Fruit fly (Drosophila melanogaster) whole organism, embryonic: ENCODE measurements around the gene CG34357.

ENCODE experiments used
- Aef1 ChIP-seq: fragments of 200-800 bp; sonication (Bioruptor generic); IDR thresholded peaks from 3 replicates; pipeline ENCODE4 v1.3.6; 2022; ENCODE audit warnings: missing biosample characterization, missing genetic modification characterization
- Asciz ChIP-seq: fragments of 200-800 bp; sonication (Bioruptor generic); optimal IDR thresholded peaks from 2 replicates; lab custom pipeline; 2017; ENCODE audit warnings: missing biosample characterization, mild to moderate bottlenecking, missing genetic modification characterization, missing genetic modification reagents
- Atf-2 ChIP-seq: fragments of 200-800 bp; sonication (Bioruptor generic); optimal IDR thresholded peaks from 2 replicates; lab custom pipeline; 2016; ENCODE audit warnings: missing biosample characterization, missing genetic modification characterization
- CG10431 ChIP-seq: fragments of 200-800 bp; sonication (Bioruptor generic); optimal IDR thresholded peaks from 3 replicates; lab custom pipeline; 2018; ENCODE audit warnings: missing biosample characterization, mild to moderate bottlenecking, missing genetic modification characterization
- CG10462 ChIP-seq: fragments of 200-800 bp; sonication (Bioruptor generic); optimal IDR thresholded peaks from 2 replicates; lab custom pipeline; 2016; ENCODE audit warnings: missing biosample characterization, missing genetic modification characterization
- CG11085 ChIP-seq: fragments of 200-800 bp; sonication (Bioruptor generic); IDR thresholded peaks from 2 replicates; pipeline ENCODE4 v1.3.6; 2022; ENCODE audit warnings: missing biosample characterization, missing genetic modification characterization
- CG12104 ChIP-seq: fragments of 200-800 bp; sonication (Bioruptor generic); optimal IDR thresholded peaks from 3 replicates; lab custom pipeline; 2016; ENCODE audit warnings: missing biosample characterization, missing genetic modification characterization
- CG12942 ChIP-seq: fragments of 200-800 bp; sonication (Bioruptor generic); optimal IDR thresholded peaks from 3 replicates; lab custom pipeline; 2016; ENCODE audit warnings: missing biosample characterization, missing genetic modification characterization
- CG13287 ChIP-seq: fragments of 200-800 bp; sonication (Bioruptor generic); IDR thresholded peaks from 2 replicates; pipeline ENCODE4 v1.3.6; 2022; ENCODE audit warnings: missing biosample characterization, missing genetic modification characterization; ENCODE audit not compliant: partially characterized antibody
- CG17612 ChIP-seq: fragments of 200-800 bp; sonication (Bioruptor generic); IDR thresholded peaks from 2 replicates; pipeline ENCODE4 v1.3.6; 2022; ENCODE audit warnings: missing biosample characterization, missing genetic modification characterization
- CG18262 ChIP-seq: fragments of 200-800 bp; optimal IDR thresholded peaks from 3 replicates; lab custom pipeline; 2019; ENCODE audit warnings: missing biosample characterization, mild to moderate bottlenecking, missing genetic modification characterization, moderate library complexity
- CG2199 ChIP-seq: fragments of 200-800 bp; sonication (Bioruptor generic); IDR thresholded peaks from 3 replicates; pipeline ENCODE4 v1.3.6; 2022; ENCODE audit warnings: missing biosample characterization, missing genetic modification characterization
- CG2202 ChIP-seq: fragments of 200-800 bp; sonication (Bioruptor generic); optimal IDR thresholded peaks from 2 replicates; lab custom pipeline; 2018; ENCODE audit warnings: missing biosample characterization, mild to moderate bottlenecking, missing genetic modification characterization
- CG2712 ChIP-seq: fragments of 200-800 bp; optimal IDR thresholded peaks from 3 replicates; lab custom pipeline; 2019; ENCODE audit warnings: missing biosample characterization, mild to moderate bottlenecking, missing genetic modification characterization, moderate library complexity
- CG2875 ChIP-seq: fragments of 200-800 bp; sonication (Bioruptor generic); optimal IDR thresholded peaks from 2 replicates; lab custom pipeline; 2017; ENCODE audit warnings: missing biosample characterization, mild to moderate bottlenecking, missing genetic modification characterization, missing genetic modification reagents
- CG2889 ChIP-seq: fragments of 200-800 bp; sonication (Bioruptor generic); IDR thresholded peaks from 3 replicates; pipeline ENCODE4 v1.3.6; 2022; ENCODE audit warnings: missing biosample characterization, missing genetic modification characterization
- CG31441 ChIP-seq: fragments of 200-800 bp; sonication (Bioruptor generic); IDR thresholded peaks from 2 replicates; pipeline ENCODE4 v1.3.6; 2022; ENCODE audit warnings: missing biosample characterization, missing genetic modification characterization
- CG3163 ChIP-seq: fragments of 200-800 bp; sonication (Bioruptor generic); optimal IDR thresholded peaks from 3 replicates; lab custom pipeline; 2016; ENCODE audit warnings: missing biosample characterization, missing genetic modification characterization
- CG3281 ChIP-seq: fragments of 200-800 bp; sonication (Bioruptor generic); optimal IDR thresholded peaks from 3 replicates; lab custom pipeline; 2017; ENCODE audit warnings: missing biosample characterization, mild to moderate bottlenecking, missing genetic modification characterization
- CG3838 ChIP-seq: fragments of 200-800 bp; sonication (Bioruptor generic); optimal IDR thresholded peaks from 3 replicates; lab custom pipeline; 2016; ENCODE audit warnings: missing biosample characterization, missing genetic modification characterization
- CG4820 ChIP-seq: fragments of 200-800 bp; sonication (Bioruptor generic); optimal IDR thresholded peaks from 3 replicates; lab custom pipeline; 2016; ENCODE audit warnings: missing biosample characterization, missing genetic modification characterization
- CG6765 ChIP-seq: fragments of 200-800 bp; sonication (Bioruptor generic); optimal IDR thresholded peaks from 3 replicates; lab custom pipeline; 2017; ENCODE audit warnings: missing biosample characterization, mild to moderate bottlenecking, missing genetic modification characterization
- CG9215 ChIP-seq: fragments of 200-800 bp; sonication (Bioruptor generic); IDR thresholded peaks from 2 replicates; pipeline ENCODE4 v1.3.6; 2022; ENCODE audit warnings: missing biosample characterization, missing genetic modification characterization
- CoRest ChIP-seq: fragments of 200-800 bp; sonication (Bioruptor generic); optimal IDR thresholded peaks from 3 replicates; lab custom pipeline; 2018; ENCODE audit warnings: missing biosample characterization, mild to moderate bottlenecking, missing genetic modification characterization, moderate library complexity
- CrebB ChIP-seq: fragments of 200-800 bp; sonication (Bioruptor generic); optimal IDR thresholded peaks from 3 replicates; lab custom pipeline; 2018; ENCODE audit warnings: missing biosample characterization, mild to moderate bottlenecking, missing genetic modification characterization
- Dip3 ChIP-seq: fragments of 200-800 bp; sonication (Bioruptor generic); optimal IDR thresholded peaks from 3 replicates; lab custom pipeline; 2016; ENCODE audit warnings: missing biosample characterization, missing genetic modification characterization
- ERR ChIP-seq: fragments of 200-800 bp; sonication (Bioruptor generic); optimal IDR thresholded peaks from 2 replicates; lab custom pipeline; 2016; ENCODE audit warnings: missing biosample characterization, missing genetic modification characterization
- Mad ChIP-seq: fragments of 200-800 bp; sonication (Bioruptor generic); optimal IDR thresholded peaks from 2 replicates; lab custom pipeline; 2016; ENCODE audit warnings: missing biosample characterization, missing genetic modification characterization
- NK7.1 ChIP-seq: fragments of 200-800 bp; sonication (Bioruptor generic); optimal IDR thresholded peaks from 3 replicates; lab custom pipeline; 2016; ENCODE audit warnings: missing biosample characterization, missing genetic modification characterization
- Rfx ChIP-seq: fragments of 200-800 bp; sonication (Bioruptor generic); IDR thresholded peaks from 2 replicates; pipeline ENCODE4 v1.3.6; 2022; ENCODE audit warnings: missing biosample characterization, missing genetic modification characterization
- Vsx1 ChIP-seq: fragments of 200-800 bp; sonication (Bioruptor generic); optimal IDR thresholded peaks from 2 replicates; lab custom pipeline; 2017; ENCODE audit warnings: missing biosample characterization, mild to moderate bottlenecking, missing genetic modification characterization, missing genetic modification reagents
- bowl ChIP-seq: fragments of 200-800 bp; sonication (Bioruptor generic); IDR thresholded peaks from 2 replicates; pipeline ENCODE4 v1.3.6; 2022; ENCODE audit warnings: missing biosample characterization, missing genetic modification characterization
- croc ChIP-seq: fragments of 200-800 bp; sonication (Bioruptor generic); conservative IDR thresholded peaks from 3 replicates; pipeline ENCODE4 v1.3.6; 2022; ENCODE audit warnings: missing biosample characterization, missing genetic modification characterization
- crol ChIP-seq: fragments of 200-800 bp; sonication (Bioruptor generic); IDR thresholded peaks from 2 replicates; pipeline ENCODE4 v1.3.6; 2022; ENCODE audit warnings: missing biosample characterization, missing genetic modification characterization
- cwo ChIP-seq: fragments of 200-800 bp; sonication (Bioruptor generic); optimal IDR thresholded peaks from 3 replicates; lab custom pipeline; 2017; ENCODE audit warnings: missing biosample characterization, missing genetic modification characterization, mild to moderate bottlenecking, moderate library complexity, missing genetic modification reagents
- fd102C ChIP-seq: fragments of 200-800 bp; sonication (Bioruptor generic); optimal IDR thresholded peaks from 2 replicates; lab custom pipeline; 2018; ENCODE audit warnings: missing biosample characterization, mild to moderate bottlenecking, missing genetic modification characterization, moderate library complexity
- h ChIP-seq: fragments of >200 bp; optimal IDR thresholded peaks from 2 replicates; lab custom pipeline; 2017
- ham ChIP-seq: fragments of 200-800 bp; sonication (Bioruptor generic); IDR thresholded peaks from 2 replicates; pipeline ENCODE4 v1.3.6; 2022; ENCODE audit warnings: missing biosample characterization, missing genetic modification characterization
- hth ChIP-seq: fragments of >200 bp; optimal IDR thresholded peaks from 2 replicates; lab custom pipeline; 2017; ENCODE audit warnings: inconsistent platforms
- ken ChIP-seq: fragments of 200-800 bp; sonication (Bioruptor generic); IDR thresholded peaks from 3 replicates; pipeline ENCODE4 v1.3.6; 2022; ENCODE audit warnings: missing biosample characterization, missing genetic modification characterization
- lola ChIP-seq, 3 experiments: fragments of >200 bp in 2 of 3; fragments of 200-800 bp in 1 of 3; sonication (Bioruptor generic) in 1 of 3; optimal IDR thresholded peaks; 2 replicates each; lab custom pipeline; 2017 to 2019; ENCODE audit warnings: missing biosample characterization in 3 of 3, missing genetic modification characterization in 3 of 3, mild to moderate bottlenecking in 1 of 3, moderate library complexity in 1 of 3
- mld ChIP-seq: fragments of 200-800 bp; sonication (Bioruptor generic); IDR thresholded peaks from 3 replicates; pipeline ENCODE4 v1.3.6; 2022; ENCODE audit warnings: missing biosample characterization, missing genetic modification characterization; ENCODE audit not compliant: partially characterized antibody
- pb ChIP-seq: fragments of 200-800 bp; sonication (Bioruptor generic); optimal IDR thresholded peaks from 3 replicates; lab custom pipeline; 2016; ENCODE audit warnings: missing biosample characterization, missing genetic modification characterization
- prd ChIP-seq, 3 experiments: fragments of >200 bp in 2 of 3; fragments of 200-800 bp in 1 of 3; sonication (Bioruptor generic) in 1 of 3; optimal IDR thresholded peaks in 2 of 3; IDR thresholded peaks in 1 of 3; 2 replicates in 2 of 3; 3 replicates in 1 of 3; pipeline versions ENCODE4 v1.3.6 to Lab custom; 2017 to 2022; ENCODE audit warnings: missing biosample characterization in 1 of 3, missing genetic modification characterization in 1 of 3
- ranshi ChIP-seq: fragments of 200-800 bp; sonication (Bioruptor generic); IDR thresholded peaks from 2 replicates; pipeline ENCODE4 v1.3.6; 2022; ENCODE audit warnings: missing biosample characterization, missing genetic modification characterization
- sens-2 ChIP-seq: fragments of 200-800 bp; sonication (Bioruptor generic); IDR thresholded peaks from 2 replicates; pipeline ENCODE4 v1.3.6; 2022; ENCODE audit warnings: missing biosample characterization, missing genetic modification characterization
- slou ChIP-seq: fragments of 200-800 bp; sonication (Bioruptor generic); optimal IDR thresholded peaks from 3 replicates; lab custom pipeline; 2016; ENCODE audit warnings: missing biosample characterization, missing genetic modification characterization
- tx ChIP-seq: fragments of 200-800 bp; sonication (Bioruptor generic); optimal IDR thresholded peaks from 2 replicates; lab custom pipeline; 2016; ENCODE audit warnings: missing biosample characterization, missing genetic modification characterization
- wor ChIP-seq: fragments of 200-800 bp; sonication (Bioruptor generic); IDR thresholded peaks from 2 replicates; pipeline ENCODE4 v1.3.6; 2022; ENCODE audit warnings: missing biosample characterization, missing genetic modification characterization

The CG34357 gene

dm6 chr3R:4478220-4479037 lies 79.4 kb downstream of the CG34357 start (continued):
- TF ChIP-seq CG6765 (GFP tag; lab: Kevin White, UChicago): peak; percentile 81
- peak; percentile 97 for TF ChIP-seq crol (GFP tag; lab: Robert Waterston, UW)
- peak; percentile 99 for TF ChIP-seq CG3163 (GFP tag; lab: Kevin White, UChicago)
- peak; percentile 36; the same call in 1 of the 2 replicates for TF ChIP-seq wor (GFP tag; lab: Robert Waterston, UW)
- TF ChIP-seq prd (optimal IDR thresholded peaks at IDR 0.05; lab: Kevin White, UChicago): no peak
- peak; percentile 89 for TF ChIP-seq prd (GFP tag; IDR thresholded peaks at IDR 0.05; lab: Robert Waterston, UW)
- peak; percentile 81 for TF ChIP-seq pb (GFP tag; lab: Kevin White, UChicago)
- TF ChIP-seq CG13287 (GFP tag; lab: Robert Waterston, UW): peak; percentile 24; the same call in 1 of the 2 replicates
- TF ChIP-seq CG2875 (GFP tag; lab: Kevin White, UChicago): peak; percentile 76
- no peak for TF ChIP-seq mld (GFP tag; lab: Robert Waterston, UW)
- TF ChIP-seq sens-2 (GFP tag; lab: Robert Waterston, UW): peak; percentile 82
- TF ChIP-seq CG2202 (tag; lab: Kevin White, UChicago): peak; percentile 61
- peak; percentile 69 for TF ChIP-seq CG3838
- TF ChIP-seq CG11085 (GFP tag; lab: Robert Waterston, UW): peak; percentile 77
- no peak for TF ChIP-seq hth (lab: Kevin White, UChicago)
- TF ChIP-seq Mad (GFP tag; lab: Kevin White, UChicago): peak; percentile 89
- TF ChIP-seq CG10431: peak; percentile 43
- TF ChIP-seq tx (GFP tag; lab: Kevin White, UChicago): peak; percentile 80
- TF ChIP-seq ERR (GFP tag; lab: Kevin White, UChicago): peak; percentile 78
- peak; percentile 84 for TF ChIP-seq CG2712 (tag; lab: Kevin White, UChicago)
- TF ChIP-seq ken (GFP tag; lab: Robert Waterston, UW): peak; percentile 93
- TF ChIP-seq slou (GFP tag; lab: Kevin White, UChicago): peak; percentile 41
- peak; percentile 87 for TF ChIP-seq CG3281 (GFP tag; lab: Kevin White, UChicago)
- TF ChIP-seq Asciz (GFP tag; lab: Kevin White, UChicago): peak; percentile 86
- TF ChIP-seq CG2199 (GFP tag; lab: Robert Waterston, UW): peak; percentile 84
- TF ChIP-seq cwo (GFP tag; lab: Kevin White, UChicago): peak; percentile 91
- peak; percentile 46 for TF ChIP-seq CG12104
- peak; percentile 85 for TF ChIP-seq Atf-2 (GFP tag; lab: Kevin White, UChicago)
- TF ChIP-seq CG12942: peak; percentile 84
- 0 out of 3 replicates have a peak, but pooled peaks have one; percentile 22 for TF ChIP-seq croc (GFP tag; lab: Robert Waterston, UW)
- peak; percentile 75 for TF ChIP-seq CG17612
- TF ChIP-seq CG10462: peak; percentile 70
- TF ChIP-seq Aef1 (GFP tag; lab: Robert Waterston, UW): peak; percentile 75
- TF ChIP-seq Vsx1: peak; percentile 67
- peak; percentile 80 for TF ChIP-seq NK7.1 (GFP tag; lab: Kevin White, UChicago)
- TF ChIP-seq Dip3: peak; percentile 86
- peak; percentile 64 for TF ChIP-seq CG9215 (GFP tag; lab: Robert Waterston, UW)
- no peak for TF ChIP-seq h
- TF ChIP-seq CG4820 (GFP tag; lab: Kevin White, UChicago): peak; percentile 84
- peak; percentile 89 for TF ChIP-seq ranshi (GFP tag; lab: Robert Waterston, UW)
- peak; percentile 75 for TF ChIP-seq CG2889 (GFP tag; lab: Robert Waterston, UW)
- TF ChIP-seq CoRest (tag; lab: Kevin White, UChicago): peak; percentile 73
- TF ChIP-seq fd102C: no peak
- TF ChIP-seq Rfx (GFP tag; lab: Robert Waterston, UW): peak; percentile 92
- TF ChIP-seq ham (GFP tag; lab: Robert Waterston, UW): peak; percentile 35; the same call in 1 of the 2 replicates
- TF ChIP-seq CG31441 (GFP tag; lab: Robert Waterston, UW): peak; percentile 80
- TF ChIP-seq bowl (GFP tag; lab: Robert Waterston, UW): peak; percentile 79
- TF ChIP-seq CrebB: peak; percentile 76
- peak in 1 of 3 experiments; percentile 60 for TF ChIP-seq lola (GFP tag; optimal IDR thresholded peaks at IDR 0.05; lab: Kevin White, UChicago)
- peak; percentile 80 for TF ChIP-seq CG18262 (tag; lab: Kevin White, UChicago)
